Worm (Caenorhabditis elegans) whole organism, mixed stage, embryonic: ENCODE data around the gene try-14.

Experiments
- M03D4.4 ChIP-seq: sonication (generic microtip); optimal IDR thresholded peaks from 2 replicates; lab custom pipeline; 2017; ENCODE audit warnings: mild to moderate bottlenecking, missing genetic modification characterization, missing compliant biosample characterization
- blmp-1 ChIP-seq: fragments of 150-350 bp; optimal IDR thresholded peaks from 2 replicates; lab custom pipeline; 2014; ENCODE audit warnings: missing biosample characterization, missing genetic modification characterization
- ceh-39 ChIP-seq: fragments of 150-350 bp; optimal IDR thresholded peaks from 2 replicates; lab custom pipeline; 2014; ENCODE audit warnings: missing biosample characterization, missing genetic modification characterization
- ceh-43 ChIP-seq: fragments of 200-800 bp; sonication (Bioruptor generic); optimal IDR thresholded peaks from 2 replicates; lab custom pipeline; 2018; ENCODE audit warnings: mild to moderate bottlenecking, missing genetic modification characterization, moderate library complexity, missing compliant biosample characterization
- cnd-1 ChIP-seq: fragments of 200-800 bp; sonication (Bioruptor generic); optimal IDR thresholded peaks from 2 replicates; lab custom pipeline; 2018; ENCODE audit warnings: mild to moderate bottlenecking, missing genetic modification characterization, missing compliant biosample characterization
- elt-1 ChIP-seq: sonication (generic microtip); optimal IDR thresholded peaks from 2 replicates; lab custom pipeline; 2017; ENCODE audit warnings: missing genetic modification characterization, mild to moderate bottlenecking, missing compliant biosample characterization, antibody characterized with exemption, moderate library complexity, borderline replicate concordance; ENCODE audit not compliant: insufficient read depth
- flh-1 ChIP-seq: fragments of 200-800 bp; sonication (Bioruptor generic); optimal IDR thresholded peaks from 2 replicates; lab custom pipeline; 2018; ENCODE audit warnings: mild to moderate bottlenecking, missing genetic modification characterization, moderate library complexity, missing compliant biosample characterization
- ham-2 ChIP-seq: fragments of 200-800 bp; sonication (Bioruptor generic); optimal IDR thresholded peaks from 2 replicates; lab custom pipeline; 2018; ENCODE audit warnings: mild to moderate bottlenecking, missing genetic modification characterization, missing compliant biosample characterization
- hlh-1 ChIP-seq: fragments of 150-350 bp; optimal IDR thresholded peaks from 2 replicates; lab custom pipeline; 2014; ENCODE audit warnings: missing biosample characterization, missing genetic modification reagents, missing genetic modification characterization
- lsy-2 ChIP-seq: fragments of 150-350 bp; optimal IDR thresholded peaks from 2 replicates; lab custom pipeline; 2014; ENCODE audit warnings: missing biosample characterization, missing genetic modification characterization
- mab-5 ChIP-seq: fragments of 150-350 bp; optimal IDR thresholded peaks from 2 replicates; lab custom pipeline; 2014; ENCODE audit warnings: missing biosample characterization, missing genetic modification characterization
- mls-2 ChIP-seq: sonication (generic microtip); optimal IDR thresholded peaks from 2 replicates; lab custom pipeline; 2016; ENCODE audit warnings: mild to moderate bottlenecking, missing genetic modification characterization, moderate library complexity, missing compliant biosample characterization
- nhr-2 ChIP-seq: fragments of 150-350 bp; optimal IDR thresholded peaks from 2 replicates; lab custom pipeline; 2014; ENCODE audit warnings: missing biosample characterization, missing genetic modification characterization
- nhr-237 ChIP-seq: fragments of 150-350 bp; optimal IDR thresholded peaks from 2 replicates; lab custom pipeline; 2014; ENCODE audit warnings: missing biosample characterization, missing genetic modification characterization
- nhr-28 ChIP-seq: fragments of 150-350 bp; optimal IDR thresholded peaks from 2 replicates; lab custom pipeline; 2014; ENCODE audit warnings: missing biosample characterization, missing genetic modification characterization
- sem-2 ChIP-seq: fragments of 200-800 bp; sonication (Bioruptor generic); optimal IDR thresholded peaks from 2 replicates; lab custom pipeline; 2018; ENCODE audit warnings: mild to moderate bottlenecking, missing genetic modification characterization, missing compliant biosample characterization
- snpc-4 ChIP-seq: fragments of 150-350 bp; optimal IDR thresholded peaks from 2 replicates; lab custom pipeline; 2014; ENCODE audit warnings: missing biosample characterization, missing genetic modification characterization
- sptf-1 ChIP-seq: sonication (generic microtip); optimal IDR thresholded peaks from 2 replicates; lab custom pipeline; 2017; ENCODE audit warnings: mild to moderate bottlenecking, missing genetic modification characterization, moderate library complexity, missing compliant biosample characterization
- tbx-8 ChIP-seq: fragments of 200-800 bp; sonication (Bioruptor generic); optimal IDR thresholded peaks from 2 replicates; lab custom pipeline; 2018; ENCODE audit warnings: mild to moderate bottlenecking, missing genetic modification characterization, moderate library complexity, missing compliant biosample characterization
- unc-39 ChIP-seq: fragments of 150-350 bp; optimal IDR thresholded peaks from 2 replicates; lab custom pipeline; 2014; ENCODE audit warnings: missing biosample characterization, missing genetic modification characterization
- unc-62 ChIP-seq: fragments of 150-350 bp; optimal IDR thresholded peaks from 2 replicates; lab custom pipeline; 2014; ENCODE audit warnings: missing biosample characterization, missing genetic modification reagents, missing genetic modification characterization
- zip-8 ChIP-seq: fragments of 150-350 bp; optimal IDR thresholded peaks from 2 replicates; lab custom pipeline; 2014; ENCODE audit warnings: missing biosample characterization, missing genetic modification characterization
- ztf-11 ChIP-seq: fragments of 150-350 bp; optimal IDR thresholded peaks from 2 replicates; lab custom pipeline; 2014; ENCODE audit warnings: missing biosample characterization, missing genetic modification characterization

try-14 gene

DNA sequence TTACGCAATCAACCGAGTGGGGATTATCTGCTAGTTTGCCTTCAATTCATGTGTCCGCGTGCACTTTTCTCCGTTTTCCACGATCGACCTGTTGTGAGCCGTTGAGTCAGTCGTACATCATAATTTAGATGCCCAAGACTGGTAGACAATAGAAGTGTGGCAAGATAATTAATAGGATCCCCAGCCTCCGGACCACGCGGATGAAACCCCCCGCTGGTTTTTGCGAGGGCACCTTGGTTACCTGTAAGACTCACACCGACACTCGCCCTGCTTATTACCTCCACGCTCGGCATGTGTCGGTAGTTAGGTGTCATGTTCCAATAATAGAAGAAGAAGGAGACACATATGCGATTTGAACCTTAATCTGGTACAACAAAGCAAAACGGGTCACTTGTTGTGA, 39.4 kb downstream of the try-14 start:
- TF ChIP-seq unc-39 (tag; lab: Kevin White, UChicago) (peak; percentile 53), mls-2 (tag; lab: Kevin White, UChicago) (no peak), ceh-43 (peak; percentile 24), nhr-2 (tag; lab: Kevin White, UChicago) (peak; percentile 30), cnd-1 (no peak), sem-2 (GFP tag; lab: Kevin White, UChicago) (no peak)

- TF ChIP-seq sptf-1 (tag; lab: Kevin White, UChicago) (no peak), nhr-2 (tag; lab: Kevin White, UChicago) (peak; percentile 79), nhr-237 (tag; lab: Kevin White, UChicago) (no peak), zip-8 (peak; percentile 66), mls-2 (tag; lab: Kevin White, UChicago) (no peak), elt-1 (tag; lab: Kevin White, UChicago) (no peak), cnd-1 (peak; percentile 5)
Measured at ce11 chrX:7452606-7453005, 42.8 kb downstream of the try-14 start.

DNA sequence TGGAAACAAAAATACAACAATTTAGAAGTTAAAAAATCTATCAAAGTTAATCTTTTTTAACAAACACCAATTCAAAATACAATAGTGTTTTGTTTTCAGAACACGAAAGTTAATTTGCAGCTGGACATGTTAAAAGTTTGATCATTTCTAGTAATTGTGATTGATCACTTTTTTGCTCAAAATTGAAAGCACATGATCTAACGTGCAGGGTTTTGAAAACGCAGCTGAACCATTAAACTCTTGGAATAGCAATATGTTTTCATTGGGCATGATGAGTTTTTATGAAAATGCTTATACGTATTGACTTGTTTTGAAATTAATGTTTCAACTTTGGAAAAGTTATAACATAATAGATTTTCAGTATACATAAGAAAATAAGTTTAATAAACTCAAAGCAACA, 48.1 kb downstream of the try-14 start:
- TF ChIP-seq nhr-28: no peak
- TF ChIP-seq tbx-8 (GFP tag; lab: Kevin White, UChicago): no peak
- TF ChIP-seq lsy-2 (tag; lab: Kevin White, UChicago): no peak
- no peak for TF ChIP-seq M03D4.4 (tag; lab: Kevin White, UChicago)
- TF ChIP-seq ztf-11 (tag; lab: Kevin White, UChicago): no peak
- no peak for TF ChIP-seq cnd-1
- no peak for TF ChIP-seq nhr-237 (tag; lab: Kevin White, UChicago)
- TF ChIP-seq blmp-1 (tag; lab: Kevin White, UChicago): no peak
- TF ChIP-seq ceh-39 (tag; lab: Kevin White, UChicago): no peak
- no peak for TF ChIP-seq hlh-1 (tag; lab: Kevin White, UChicago)

DNA sequence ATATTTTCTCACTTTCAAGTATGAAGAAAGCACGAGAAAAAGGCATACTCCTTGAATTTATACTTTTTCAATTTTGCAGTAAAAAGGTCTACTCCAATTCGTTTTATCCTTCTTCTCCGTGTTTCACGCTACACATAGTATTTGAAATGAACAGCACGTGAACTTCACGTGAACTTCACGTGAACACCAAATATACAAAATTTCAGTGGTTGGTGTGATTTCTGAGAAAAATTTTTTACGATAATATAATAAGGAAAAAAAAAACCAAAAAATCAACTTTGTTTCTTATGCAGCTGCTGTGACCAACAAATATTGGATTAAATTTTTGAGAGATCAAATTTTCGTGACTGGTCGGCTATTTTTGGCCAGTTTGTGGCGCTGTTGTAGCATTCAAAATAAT, 48.9 kb downstream of the try-14 start:
- TF ChIP-seq nhr-28 (no peak), mab-5 (no peak), snpc-4 (no peak), cnd-1 (no peak), ceh-43 (no peak), sptf-1 (tag; lab: Kevin White, UChicago) (no peak), ham-2 (GFP tag; lab: Kevin White, UChicago) (no peak)

DNA sequence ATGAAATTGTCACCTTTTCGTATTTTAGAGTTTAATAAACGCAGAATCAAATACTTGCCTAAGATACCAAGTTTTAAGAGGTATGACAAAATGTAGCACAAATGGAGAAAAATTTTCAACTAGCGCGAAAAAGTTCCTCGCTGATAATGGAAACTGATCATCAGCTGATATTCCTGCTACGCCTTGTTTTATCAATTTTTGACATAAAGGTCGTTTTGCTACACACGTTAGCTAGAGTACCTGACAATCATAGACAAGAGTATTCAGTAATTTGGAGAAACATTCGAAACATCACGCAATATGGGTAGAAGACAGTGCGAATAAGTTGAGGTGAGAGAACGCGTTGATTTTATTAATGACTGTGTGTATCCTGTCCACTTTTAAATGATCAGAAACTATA, 49.7 kb downstream of the try-14 start:
- TF ChIP-seq flh-1 (no peak), unc-39 (tag; lab: Kevin White, UChicago) (no peak), mls-2 (tag; lab: Kevin White, UChicago) (no peak), unc-62 (GFP tag; lab: Kevin White, UChicago) (no peak)
- TF ChIP-seq, all 35 proteins: peak for 0
